Worm (Caenorhabditis elegans): ENCODE data around the gene C01G10.14.
A peak's percentile ranks its signal among the peaks of the same experiment; 100 is the strongest.

C01G10.14 gene

ce11 chrV:15105893-15106598 lies at the start of gene C01G10.14:
TSS of gene C01G10.14 (minus strand) at chrV:15105943.
- TF ChIP-seq lim-7 (GFP tag; IDR thresholded peaks at IDR 0.05) (peak; percentile 67), egl-43 (GFP tag; IDR thresholded peaks at IDR 0.05) (0 out of 2 replicates have a peak, but pooled peaks have one; percentile 14), ceh-44 (GFP tag; IDR thresholded peaks at IDR 0.05) (0 out of 2 replicates have a peak, but pooled peaks have one; percentile 37), dmd-8 (GFP tag; IDR thresholded peaks at IDR 0.05) (0 out of 2 replicates have a peak, but pooled peaks have one; percentile 58), hmg-1.1 (GFP tag; IDR thresholded peaks at IDR 0.05) (peak; percentile 21; the same call in 1 of the 2 replicates)

ce11 chrV:15153277-15153676 lies 47.5 kb upstream of the C01G10.14 start, which contains the start of gene srh-55:
TSS of gene srh-55 (plus strand) at chrV:15153577.
- TF ChIP-seq unc-62 (GFP tag; optimal IDR thresholded peaks at IDR 0.05 in 1 of 2), result peak in 1 of 2 experiments; percentile 77
- TF ChIP-seq unc-62 (tag; optimal IDR thresholded peaks at IDR 0.05), result no peak
- no peak for TF ChIP-seq dmd-9 (GFP tag; IDR thresholded peaks at IDR 0.05)

ce11 chrV:15152010-15152409 lies 46.3 kb upstream of the C01G10.14 start:
- TF ChIP-seq unc-62 (GFP tag; optimal IDR thresholded peaks at IDR 0.05 in 1 of 2), result peak in 1 of 2 experiments; percentile 56
- TF ChIP-seq unc-62 (tag; optimal IDR thresholded peaks at IDR 0.05), result no peak
- peak; percentile 49 for TF ChIP-seq aha-1 (tag)
- no peak for TF ChIP-seq dmd-8 (GFP tag; IDR thresholded peaks at IDR 0.05)
- TF ChIP-seq lin-15B (tag; optimal IDR thresholded peaks at IDR 0.05), result no peak
- TF ChIP-seq F37D6.2 (tag; optimal IDR thresholded peaks at IDR 0.05), result no peak
- no peak for TF ChIP-seq fkh-10 (GFP tag; optimal IDR thresholded peaks at IDR 0.05)

- TF ChIP-seq lin-13 (GFP tag; optimal IDR thresholded peaks at IDR 0.05) (no peak), zip-2 (tag; optimal IDR thresholded peaks at IDR 0.05) (no peak), D1046.2 (GFP tag; IDR thresholded peaks at IDR 0.05) (no peak), daf-12 (tag; optimal IDR thresholded peaks at IDR 0.05) (no peak), daf-16 (GFP tag; optimal IDR thresholded peaks at IDR 0.05) (no peak), daf-16 (tag; optimal IDR thresholded peaks at IDR 0.05) (no peak), nhr-28 (tag; optimal IDR thresholded peaks at IDR 0.05) (no peak), ztf-11 (tag; optimal IDR thresholded peaks at IDR 0.05) (no peak), cey-2 (tag; optimal IDR thresholded peaks at IDR 0.05; ENCODE audit: borderline replicate concordance, insufficient read depth) (no peak), unc-130 (GFP tag; optimal IDR thresholded peaks at IDR 0.05) (no peak), nhr-25 (tag; optimal IDR thresholded peaks at IDR 0.05; ENCODE audit: borderline replicate concordance, insufficient read depth) (no peak), ctbp-1 (GFP tag; IDR thresholded peaks at IDR 0.05) (no peak), madf-9 (GFP tag; conservative IDR thresholded peaks at IDR 0.05) (no peak), ces-1 (GFP tag; optimal IDR thresholded peaks at IDR 0.05) (no peak), tra-1 (GFP tag; IDR thresholded peaks at IDR 0.05) (no peak), R02D3.7 (tag; optimal IDR thresholded peaks at IDR 0.05) (no peak), zip-11 (GFP tag; IDR thresholded peaks at IDR 0.05) (no peak)
These were observed 44.9 kb upstream of the C01G10.14 start, which contains the start of gene T09F5.2 for ce11 chrV:15150661-15151060. TSS of gene T09F5.2 (plus strand) at chrV:15150961.

ce11 chrV:15150176-15150575 lies 44.4 kb upstream of the C01G10.14 start:
- TF ChIP-seq unc-130 (GFP tag; optimal IDR thresholded peaks at IDR 0.05), result no peak
- TF ChIP-seq egl-43 (GFP tag; IDR thresholded peaks at IDR 0.05), result no peak
- TF ChIP-seq hlh-30 (tag; optimal IDR thresholded peaks at IDR 0.05; ENCODE audit: insufficient read depth), result no peak
- no peak for TF ChIP-seq Y5F2A.4 (GFP tag; optimal IDR thresholded peaks at IDR 0.05)
- TF ChIP-seq ceh-44 (GFP tag; IDR thresholded peaks at IDR 0.05), result no peak
